Fruit fly (Drosophila melanogaster) whole organism, embryonic: ENCODE results near the gene Sec5.

Source experiments
- CG10209 ChIP-seq: fragments of 200-800 bp; sonication (Bioruptor generic); optimal IDR thresholded peaks from 3 replicates; lab custom pipeline; 2017; ENCODE audit warnings: missing biosample characterization, mild to moderate bottlenecking, missing genetic modification characterization, missing genetic modification reagents
- CG11085 ChIP-seq: fragments of 200-800 bp; sonication (Bioruptor generic); IDR thresholded peaks from 2 replicates; pipeline ENCODE4 v1.3.6; 2022; ENCODE audit warnings: missing biosample characterization, missing genetic modification characterization
- CG11504 ChIP-seq: fragments of 200-800 bp; sonication (Bioruptor generic); optimal IDR thresholded peaks from 3 replicates; lab custom pipeline; 2019; ENCODE audit warnings: missing biosample characterization, mild to moderate bottlenecking, missing genetic modification characterization, moderate library complexity
- CG12155 ChIP-seq: fragments of 200-800 bp; sonication (Bioruptor generic); optimal IDR thresholded peaks from 3 replicates; lab custom pipeline; 2016; ENCODE audit warnings: missing biosample characterization, missing genetic modification characterization
- CG13296 ChIP-seq: fragments of 200-800 bp; sonication (Bioruptor generic); optimal IDR thresholded peaks from 3 replicates; lab custom pipeline; 2018; ENCODE audit warnings: missing biosample characterization, mild to moderate bottlenecking, missing genetic modification characterization
- CG14860 ChIP-seq: fragments of 200-800 bp; sonication (Bioruptor generic); IDR thresholded peaks from 3 replicates; pipeline ENCODE4 v1.3.6; 2022; ENCODE audit warnings: missing biosample characterization, missing genetic modification characterization; ENCODE audit not compliant: partially characterized antibody
- CG1602 ChIP-seq: fragments of 200-800 bp; sonication (Bioruptor generic); optimal IDR thresholded peaks from 3 replicates; lab custom pipeline; 2016; ENCODE audit warnings: missing biosample characterization, missing genetic modification characterization
- CG1603 ChIP-seq: fragments of 200-800 bp; sonication (Bioruptor generic); optimal IDR thresholded peaks from 2 replicates; lab custom pipeline; 2019; ENCODE audit warnings: missing biosample characterization, mild to moderate bottlenecking, missing genetic modification characterization, moderate library complexity
- CG16779 ChIP-seq: fragments of 200-800 bp; sonication (Bioruptor generic); IDR thresholded peaks from 2 replicates; pipeline ENCODE4 v1.3.6; 2022; ENCODE audit warnings: missing biosample characterization, missing genetic modification characterization
- CG17186 ChIP-seq: fragments of 200-800 bp; sonication (Bioruptor generic); optimal IDR thresholded peaks from 3 replicates; lab custom pipeline; 2017; ENCODE audit warnings: missing biosample characterization, missing genetic modification reagents, missing genetic modification characterization
- CG17361 ChIP-seq: fragments of 200-800 bp; sonication (Bioruptor generic); IDR thresholded peaks from 3 replicates; pipeline ENCODE4 v1.3.6; 2022; ENCODE audit warnings: missing biosample characterization, missing genetic modification characterization
- CG18599 ChIP-seq: fragments of 200-800 bp; sonication (Bioruptor generic); optimal IDR thresholded peaks from 3 replicates; lab custom pipeline; 2017; ENCODE audit warnings: missing biosample characterization, missing genetic modification characterization, mild to moderate bottlenecking, moderate library complexity, missing genetic modification reagents
- CG3065 ChIP-seq: fragments of 200-800 bp; sonication (Bioruptor generic); optimal IDR thresholded peaks from 2 replicates; lab custom pipeline; 2016; ENCODE audit warnings: missing biosample characterization, missing genetic modification characterization
- CG3407 ChIP-seq: fragments of 200-800 bp; sonication (Bioruptor generic); optimal IDR thresholded peaks from 2 replicates; lab custom pipeline; 2018; ENCODE audit warnings: missing biosample characterization, mild to moderate bottlenecking, missing genetic modification characterization
- CG4282 ChIP-seq: fragments of 200-800 bp; sonication (Bioruptor generic); optimal IDR thresholded peaks from 2 replicates; lab custom pipeline; 2016; ENCODE audit warnings: missing biosample characterization, missing genetic modification characterization
- CG4360 ChIP-seq: fragments of 200-800 bp; sonication (Bioruptor generic); IDR thresholded peaks from 2 replicates; pipeline ENCODE4 v1.3.6; 2022; ENCODE audit warnings: missing biosample characterization, missing genetic modification characterization
- CG6791 ChIP-seq: fragments of 200-800 bp; sonication (Bioruptor generic); IDR thresholded peaks from 3 replicates; pipeline ENCODE4 v1.3.6; 2022; ENCODE audit warnings: missing biosample characterization, missing genetic modification characterization; ENCODE audit not compliant: partially characterized antibody
- CG7556 ChIP-seq: fragments of 200-800 bp; sonication (Bioruptor generic); optimal IDR thresholded peaks from 2 replicates; lab custom pipeline; 2017; ENCODE audit warnings: missing biosample characterization, mild to moderate bottlenecking, missing genetic modification characterization
- CG8924 ChIP-seq: fragments of 200-800 bp; optimal IDR thresholded peaks from 3 replicates; lab custom pipeline; 2019; ENCODE audit warnings: missing biosample characterization, mild to moderate bottlenecking, missing genetic modification characterization, moderate library complexity
- CG9817 ChIP-seq: fragments of 200-800 bp; sonication (Bioruptor generic); optimal IDR thresholded peaks from 2 replicates; lab custom pipeline; 2018; ENCODE audit warnings: missing biosample characterization, mild to moderate bottlenecking, missing genetic modification characterization, moderate library complexity
- CTCF ChIP-seq: fragments of 200-800 bp; sonication (Bioruptor generic); optimal IDR thresholded peaks from 2 replicates; lab custom pipeline; 2017; ENCODE audit warnings: missing biosample characterization, mild to moderate bottlenecking, missing genetic modification characterization, moderate library complexity
- Camta ChIP-seq: fragments of 200-800 bp; sonication (Bioruptor generic); optimal IDR thresholded peaks from 2 replicates; lab custom pipeline; 2016; ENCODE audit warnings: missing biosample characterization, missing genetic modification characterization
- CkIIα-i1 ChIP-seq: fragments of 200-800 bp; sonication (Bioruptor generic); IDR thresholded peaks from 2 replicates; pipeline ENCODE4 v1.3.6; 2022; ENCODE audit warnings: missing biosample characterization, missing genetic modification characterization
- CoRest ChIP-seq: fragments of 200-800 bp; sonication (Bioruptor generic); optimal IDR thresholded peaks from 3 replicates; lab custom pipeline; 2018; ENCODE audit warnings: missing biosample characterization, mild to moderate bottlenecking, missing genetic modification characterization, moderate library complexity
- D ChIP-seq, 2 experiments: fragments of 200-800 bp in 1 of 2; fragments of >200 bp in 1 of 2; sonication (Bioruptor generic) in 1 of 2; optimal IDR thresholded peaks; 2 replicates in 1 of 2; 3 replicates in 1 of 2; lab custom pipeline; 2017; ENCODE audit warnings: mild to moderate bottlenecking in 1 of 2, missing biosample characterization in 1 of 2, missing genetic modification characterization in 1 of 2, missing genetic modification reagents in 1 of 2
- D19A ChIP-seq: fragments of 200-800 bp; optimal IDR thresholded peaks from 3 replicates; lab custom pipeline; 2019; ENCODE audit warnings: missing biosample characterization, mild to moderate bottlenecking, missing genetic modification characterization, moderate library complexity
- Dbx ChIP-seq: fragments of 200-800 bp; sonication (Bioruptor generic); IDR thresholded peaks from 3 replicates; pipeline ENCODE4 v1.3.6; 2022; ENCODE audit warnings: missing biosample characterization, missing genetic modification characterization
- Drgx ChIP-seq: fragments of 200-800 bp; sonication (Bioruptor generic); IDR thresholded peaks from 2 replicates; pipeline ENCODE4 v1.3.6; 2022; ENCODE audit warnings: missing biosample characterization, missing genetic modification characterization
- H2.0 ChIP-seq: fragments of 200-800 bp; sonication (Bioruptor generic); IDR thresholded peaks from 2 replicates; pipeline ENCODE4 v1.3.6; 2022; ENCODE audit warnings: missing biosample characterization, missing genetic modification characterization
- HLHmδ ChIP-seq: fragments of 200-800 bp; sonication (Bioruptor generic); optimal IDR thresholded peaks from 2 replicates; lab custom pipeline; 2018; ENCODE audit warnings: missing biosample characterization, mild to moderate bottlenecking, missing genetic modification characterization, moderate library complexity
- HmgD ChIP-seq: fragments of 200-800 bp; sonication (Bioruptor generic); optimal IDR thresholded peaks from 3 replicates; lab custom pipeline; 2016; ENCODE audit warnings: missing biosample characterization, missing genetic modification characterization
- Hr51 ChIP-seq, 2 experiments: fragments of 200-800 bp; sonication (Bioruptor generic); optimal IDR thresholded peaks; 2 replicates in 1 of 2; 3 replicates in 1 of 2; lab custom pipeline; 2016 to 2018; ENCODE audit warnings: missing biosample characterization in 2 of 2, missing genetic modification characterization in 2 of 2, mild to moderate bottlenecking in 1 of 2, moderate library complexity in 1 of 2
- Mes4 ChIP-seq: fragments of 200-800 bp; sonication (Bioruptor generic); optimal IDR thresholded peaks from 2 replicates; lab custom pipeline; 2016; ENCODE audit warnings: missing biosample characterization, missing genetic modification characterization
- Nf-YB ChIP-seq: fragments of 200-800 bp; sonication (Bioruptor generic); optimal IDR thresholded peaks from 3 replicates; lab custom pipeline; 2019; ENCODE audit warnings: missing biosample characterization, mild to moderate bottlenecking, missing genetic modification characterization, moderate library complexity
- Oaz ChIP-seq: fragments of 200-800 bp; sonication (Bioruptor generic); IDR thresholded peaks from 2 replicates; pipeline ENCODE4 v1.3.6; 2022; ENCODE audit warnings: missing biosample characterization, missing genetic modification characterization
- Taf1 ChIP-seq: fragments of 200-800 bp; sonication (Bioruptor generic); IDR thresholded peaks from 2 replicates; pipeline ENCODE4 v1.3.6; 2022; ENCODE audit warnings: missing biosample characterization, missing genetic modification characterization
- Vsx1 ChIP-seq: fragments of 200-800 bp; sonication (Bioruptor generic); optimal IDR thresholded peaks from 2 replicates; lab custom pipeline; 2017; ENCODE audit warnings: missing biosample characterization, mild to moderate bottlenecking, missing genetic modification characterization, missing genetic modification reagents
- ap ChIP-seq: fragments of 200-800 bp; sonication (Bioruptor generic); IDR thresholded peaks from 2 replicates; pipeline ENCODE4 v1.3.6; 2022; ENCODE audit warnings: missing biosample characterization, missing genetic modification characterization
- chif ChIP-seq, 2 experiments: fragments of 200-800 bp; sonication (Bioruptor generic); optimal IDR thresholded peaks; 3 replicates each; lab custom pipeline; 2016; ENCODE audit warnings: missing biosample characterization in 2 of 2, missing genetic modification characterization in 2 of 2
- dimm ChIP-seq: fragments of 200-800 bp; sonication (Bioruptor generic); IDR thresholded peaks from 2 replicates; pipeline ENCODE4 v1.3.6; 2022; ENCODE audit warnings: missing biosample characterization, missing genetic modification characterization
- dm ChIP-seq: fragments of 200-800 bp; sonication (Bioruptor generic); optimal IDR thresholded peaks from 3 replicates; lab custom pipeline; 2016; ENCODE audit warnings: missing biosample characterization, missing genetic modification characterization
- ftz-f1 ChIP-seq: fragments of 200-800 bp; sonication (Bioruptor generic); optimal IDR thresholded peaks from 2 replicates; lab custom pipeline; 2016; ENCODE audit warnings: missing biosample characterization, missing genetic modification characterization
- hbn ChIP-seq: fragments of 200-800 bp; sonication (Bioruptor generic); IDR thresholded peaks from 2 replicates; pipeline ENCODE4 v1.3.6; 2022; ENCODE audit warnings: missing biosample characterization, missing genetic modification characterization; ENCODE audit not compliant: partially characterized antibody
- hth ChIP-seq: fragments of >200 bp; optimal IDR thresholded peaks from 2 replicates; lab custom pipeline; 2017; ENCODE audit warnings: inconsistent platforms
- kah ChIP-seq: fragments of 200-800 bp; sonication (Bioruptor generic); optimal IDR thresholded peaks from 2 replicates; lab custom pipeline; 2018; ENCODE audit warnings: missing biosample characterization, mild to moderate bottlenecking, missing genetic modification characterization
- lmd ChIP-seq: fragments of 200-800 bp; sonication (Bioruptor generic); IDR thresholded peaks from 2 replicates; pipeline ENCODE4 v1.3.6; 2022; ENCODE audit warnings: missing biosample characterization, missing genetic modification characterization
- nau ChIP-seq: fragments of 200-800 bp; sonication (Bioruptor generic); optimal IDR thresholded peaks from 3 replicates; lab custom pipeline; 2017; ENCODE audit warnings: missing biosample characterization, mild to moderate bottlenecking, missing genetic modification characterization, missing genetic modification reagents
- pan ChIP-seq, 4 experiments: fragments of >200 bp in 3 of 4; fragments of 200-800 bp in 1 of 4; sonication (Bioruptor generic) in 1 of 4; optimal IDR thresholded peaks in 3 of 4; IDR thresholded peaks in 1 of 4; 2 replicates each; pipeline versions ENCODE4 v1.3.6 to Lab custom; 2017 to 2022; ENCODE audit warnings: missing biosample characterization in 2 of 4, missing genetic modification characterization in 2 of 4, mixed read lengths in 1 of 4
- repo ChIP-seq: fragments of 200-800 bp; sonication (Bioruptor generic); optimal IDR thresholded peaks from 2 replicates; lab custom pipeline; 2016; ENCODE audit warnings: missing biosample characterization, missing genetic modification characterization
- row ChIP-seq: fragments of 200-800 bp; sonication (Bioruptor generic); IDR thresholded peaks from 3 replicates; pipeline ENCODE4 v1.3.6; 2022; ENCODE audit warnings: missing biosample characterization, missing genetic modification characterization
- ttk ChIP-seq: fragments of 200-800 bp; sonication (Bioruptor generic); IDR thresholded peaks from 2 replicates; pipeline ENCODE4 v2.1.2; 2022; ENCODE audit warnings: missing biosample characterization, missing genetic modification characterization

The Sec5 gene

dm6 chr2L:3437068-3437467 is 20.0 kb upstream of the Sec5 start (continued):
- TF ChIP-seq CG8924 (tag; lab: Kevin White, UChicago) (peak; percentile 72), CG16779 (GFP tag; lab: Robert Waterston, UW) (no peak), repo (no peak), HmgD (GFP tag; lab: Kevin White, UChicago) (no peak), D (optimal IDR thresholded peaks at IDR 0.05; lab: Kevin White, UChicago) (no peak), D (GFP tag; optimal IDR thresholded peaks at IDR 0.05; lab: Kevin White, UChicago) (peak; percentile 25), CG7556 (GFP tag; lab: Kevin White, UChicago) (no peak), CG17361 (GFP tag; lab: Robert Waterston, UW) (peak; percentile 31; the same call in 1 of the 3 replicates), ttk (GFP tag; lab: Robert Waterston, UW) (0 out of 2 replicates have a peak, but pooled peaks have one; percentile 41), Drgx (peak; percentile 86), Mes4 (GFP tag; lab: Kevin White, UChicago) (no peak), CG13296 (GFP tag; lab: Kevin White, UChicago) (peak; percentile 66), CkIIα-i1 (GFP tag; lab: Robert Waterston, UW) (no peak), HLHmδ (GFP tag; lab: Kevin White, UChicago) (no peak), Nf-YB (GFP tag; lab: Kevin White, UChicago) (no peak), pan (optimal IDR thresholded peaks at IDR 0.05; lab: Kevin White, UChicago) (no peak), pan (GFP tag; optimal IDR thresholded peaks at IDR 0.05 in 1 of 2, IDR thresholded peaks at IDR 0.05 in 1 of 2) (peak in 1 of 2 experiments; percentile 81), hth (lab: Kevin White, UChicago) (no peak), CG1602 (no peak), dm (GFP tag; lab: Kevin White, UChicago) (no peak), Oaz (GFP tag; lab: Robert Waterston, UW) (peak; percentile 74), ap (GFP tag; lab: Robert Waterston, UW) (peak; percentile 47), CG3407 (GFP tag; lab: Kevin White, UChicago) (peak; percentile 45), CoRest (tag; lab: Kevin White, UChicago) (peak; percentile 51), D19A (tag; lab: Kevin White, UChicago) (peak; percentile 31), H2.0 (GFP tag; lab: Robert Waterston, UW) (peak; percentile 15; the same call in 1 of the 2 replicates), dimm (GFP tag; lab: Robert Waterston, UW) (no peak), kah (GFP tag; lab: Kevin White, UChicago) (peak; percentile 65), lmd (GFP tag; lab: Robert Waterston, UW) (no peak), CG11085 (GFP tag; lab: Robert Waterston, UW) (no peak), ftz-f1 (GFP tag; lab: Kevin White, UChicago) (no peak), CG18599 (peak; percentile 29), CG12155 (no peak), nau (GFP tag; lab: Kevin White, UChicago) (peak; percentile 54), Dbx (GFP tag; lab: Robert Waterston, UW) (no peak), CG4282 (no peak), chif (GFP tag; optimal IDR thresholded peaks at IDR 0.05; lab: Kevin White, UChicago) (peak; percentile 45 to 46), row (GFP tag; lab: Robert Waterston, UW) (peak; percentile 70), CG1603 (tag; lab: Kevin White, UChicago) (peak; percentile 89), CG10209 (peak; percentile 27), Hr51 (GFP tag; optimal IDR thresholded peaks at IDR 0.05; lab: Kevin White, UChicago) (peak in 1 of 2 experiments; percentile 91), hbn (GFP tag; lab: Robert Waterston, UW) (no peak), CG6791 (GFP tag; lab: Robert Waterston, UW) (no peak), CG4360 (GFP tag; lab: Robert Waterston, UW) (no peak), Vsx1 (GFP tag; lab: Kevin White, UChicago) (no peak), Camta (peak; percentile 44), CG3065 (no peak), CTCF (GFP tag; lab: Kevin White, UChicago) (peak; percentile 43), CG17186 (GFP tag; lab: Kevin White, UChicago) (no peak), CG14860 (GFP tag; lab: Robert Waterston, UW) (no peak), CG11504 (tag; lab: Kevin White, UChicago) (peak; percentile 77), Taf1 (no peak), CG9817 (tag; lab: Kevin White, UChicago) (peak; percentile 39)
